Worm (Caenorhabditis elegans): ENCODE results near the gene T16G12.13.

Gene T16G12.13

DNA sequence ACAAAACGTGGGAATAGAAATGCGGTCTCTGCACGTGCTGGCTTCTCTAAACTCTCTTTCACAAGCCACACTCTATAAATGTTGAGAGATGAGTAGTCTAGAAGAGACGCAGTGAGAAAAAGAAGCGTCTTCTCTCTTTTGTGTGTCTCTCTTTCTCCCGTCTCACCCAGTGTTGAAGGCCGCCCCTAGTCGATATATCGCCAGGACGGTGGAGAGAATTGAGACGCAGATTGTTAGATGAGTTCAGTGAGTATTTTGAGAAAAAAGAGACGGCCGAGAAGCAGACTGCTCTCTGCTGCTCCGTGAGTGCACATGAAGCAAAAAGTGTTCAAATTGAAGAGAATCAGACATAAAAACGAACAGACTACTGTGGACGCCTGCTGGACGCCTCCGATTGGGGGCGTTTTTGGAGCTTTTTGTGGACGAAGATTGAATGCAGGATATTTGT lies 35.9 kb downstream of the T16G12.13 start (continued):
- TF ChIP-seq crh-2 (tag; optimal IDR thresholded peaks at IDR 0.05) (peak; percentile 90), ZK546.5 (tag; optimal IDR thresholded peaks at IDR 0.05) (peak; percentile 42), elt-3 (tag; optimal IDR thresholded peaks at IDR 0.05) (no peak), ztf-11 (tag; optimal IDR thresholded peaks at IDR 0.05) (no peak), F13H6.1 (tag; optimal IDR thresholded peaks at IDR 0.05) (peak; percentile 97), unc-55 (GFP tag; optimal IDR thresholded peaks at IDR 0.05) (peak; percentile 92), ceh-16 (tag; optimal IDR thresholded peaks at IDR 0.05) (no peak), elt-1 (tag; optimal IDR thresholded peaks at IDR 0.05) (no peak), snpc-4 (tag; optimal IDR thresholded peaks at IDR 0.05) (peak; percentile 54), nhr-6 (tag; optimal IDR thresholded peaks at IDR 0.05) (peak; percentile 89), C34F6.9 (tag; optimal IDR thresholded peaks at IDR 0.05) (peak; percentile 97), lin-13 (GFP tag; optimal IDR thresholded peaks at IDR 0.05) (peak; percentile 83), dmd-4 (tag; optimal IDR thresholded peaks at IDR 0.05) (no peak), unc-39 (tag; optimal IDR thresholded peaks at IDR 0.05) (no peak), lin-39 (tag; optimal IDR thresholded peaks at IDR 0.05) (no peak), egl-27 (tag; optimal IDR thresholded peaks at IDR 0.05) (peak; percentile 94), ama-1 (optimal IDR thresholded peaks at IDR 0.05) (no peak)

ce11 chrIII:10097981-10098380 lies 37.3 kb downstream of the T16G12.13 start, which contains the start of gene spop-1:
spop-1 (minus strand) TSS chrIII:10098081.
- TF ChIP-seq R02D3.7 (tag; optimal IDR thresholded peaks at IDR 0.05) = no peak
- TF ChIP-seq alr-1 (tag; optimal IDR thresholded peaks at IDR 0.05) = no peak
- TF ChIP-seq egl-27 (tag; optimal IDR thresholded peaks at IDR 0.05) = no peak
- no peak for TF ChIP-seq nhr-25 (tag; optimal IDR thresholded peaks at IDR 0.05)
- no peak for TF ChIP-seq elt-1 (tag; optimal IDR thresholded peaks at IDR 0.05)
- TF ChIP-seq elt-3 (tag; optimal IDR thresholded peaks at IDR 0.05) = no peak
- TF ChIP-seq unc-62 (GFP tag; optimal IDR thresholded peaks at IDR 0.05) = no peak
- TF ChIP-seq lin-11 (tag; optimal IDR thresholded peaks at IDR 0.05) = no peak
- no peak for TF ChIP-seq sma-3 (GFP tag; optimal IDR thresholded peaks at IDR 0.05)
- TF ChIP-seq nhr-12 (tag; optimal IDR thresholded peaks at IDR 0.05) = no peak

DNA sequence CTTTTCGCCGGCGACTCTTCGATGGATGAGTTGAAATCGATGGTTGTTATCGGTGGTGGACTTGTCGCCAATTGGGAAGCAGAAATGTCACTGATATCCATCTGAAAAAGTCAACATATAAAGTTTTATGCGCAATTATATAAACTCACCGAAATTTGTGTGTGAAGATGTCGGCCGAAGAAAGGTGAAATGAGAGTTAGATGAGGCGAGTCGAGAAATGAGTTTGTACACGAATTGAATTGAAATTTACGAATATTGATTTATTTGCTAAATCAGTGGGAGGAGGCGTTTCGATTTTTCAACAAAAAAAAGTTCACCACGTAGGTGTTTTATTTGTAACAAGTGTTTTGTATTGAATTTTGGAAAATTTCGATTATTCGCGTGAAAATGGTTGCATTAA lies 40.7 kb downstream of the T16G12.13 start, which contains the start of gene kel-10:
Gene kel-10, minus strand, starts transcription at position 101 of the 400 bp plus-strand sequence.
- TF ChIP-seq elt-3 (tag; optimal IDR thresholded peaks at IDR 0.05) (no peak), ZK546.5 (tag; optimal IDR thresholded peaks at IDR 0.05) (no peak), ztf-1 (GFP tag; conservative IDR thresholded peaks at IDR 0.05) (no peak), unc-55 (GFP tag; optimal IDR thresholded peaks at IDR 0.05) (no peak), lsy-2 (tag; optimal IDR thresholded peaks at IDR 0.05) (no peak), nhr-25 (tag; optimal IDR thresholded peaks at IDR 0.05) (no peak), gmeb-1 (tag; optimal IDR thresholded peaks at IDR 0.05) (no peak), nhr-129 (tag; optimal IDR thresholded peaks at IDR 0.05) (no peak), elt-1 (tag; optimal IDR thresholded peaks at IDR 0.05) (no peak), skn-1 (tag; optimal IDR thresholded peaks at IDR 0.05) (no peak), nhr-11 (tag; optimal IDR thresholded peaks at IDR 0.05) (no peak), ceh-82 (tag; optimal IDR thresholded peaks at IDR 0.05) (no peak), mab-5 (tag; optimal IDR thresholded peaks at IDR 0.05) (no peak), C34F6.9 (tag; optimal IDR thresholded peaks at IDR 0.05) (no peak), sma-3 (GFP tag; optimal IDR thresholded peaks at IDR 0.05) (no peak), zag-1 (tag; optimal IDR thresholded peaks at IDR 0.05) (no peak), ceh-16 (tag; optimal IDR thresholded peaks at IDR 0.05) (no peak), unc-62 (GFP tag; optimal IDR thresholded peaks at IDR 0.05) (no peak), alr-1 (tag; optimal IDR thresholded peaks at IDR 0.05) (no peak), lin-13 (GFP tag; optimal IDR thresholded peaks at IDR 0.05) (no peak)

DNA sequence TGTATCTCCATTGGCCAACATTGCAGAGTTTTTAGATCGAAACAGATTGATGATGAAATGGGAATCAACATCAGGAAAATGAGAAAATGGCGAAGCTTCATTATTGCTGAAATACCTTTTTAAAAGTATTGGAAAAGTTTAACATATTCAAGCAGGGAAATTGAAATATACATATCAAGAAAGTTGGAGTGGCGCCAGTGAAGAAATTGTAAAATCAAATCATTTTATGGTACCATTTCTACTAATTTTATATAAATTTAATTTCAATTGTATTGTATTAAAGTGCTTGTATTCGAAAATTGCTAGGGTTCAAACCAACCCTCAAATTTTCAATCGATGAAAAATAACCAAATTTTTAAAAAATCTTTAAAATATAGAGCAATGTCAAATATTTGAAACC lies 45.7 kb downstream of the T16G12.13 start, which contains the start of gene srt-55:
Gene srt-55, minus strand, starts transcription at position 101 of the 400 bp plus-strand sequence.
- no peak for TF ChIP-seq ztf-4 (tag; optimal IDR thresholded peaks at IDR 0.05)
- TF ChIP-seq nhr-12 (tag; optimal IDR thresholded peaks at IDR 0.05) = no peak

ce11 chrIII:10108995-10109394 lies 48.3 kb downstream of the T16G12.13 start, which contains the start of gene T16H12.9:
T16H12.9 (plus strand) TSS chrIII:10109295.
- no peak for TF ChIP-seq ceh-82 (tag; optimal IDR thresholded peaks at IDR 0.05)
- no peak for TF ChIP-seq nhr-11 (tag; optimal IDR thresholded peaks at IDR 0.05)
- TF ChIP-seq nhr-6 (tag; optimal IDR thresholded peaks at IDR 0.05) = no peak
- no peak for TF ChIP-seq unc-39 (tag; optimal IDR thresholded peaks at IDR 0.05)

Measured in whole organism, L2 larva.